Worm (Caenorhabditis elegans): ENCODE results near the gene ZK899.1.

ZK899.1 gene

DNA sequence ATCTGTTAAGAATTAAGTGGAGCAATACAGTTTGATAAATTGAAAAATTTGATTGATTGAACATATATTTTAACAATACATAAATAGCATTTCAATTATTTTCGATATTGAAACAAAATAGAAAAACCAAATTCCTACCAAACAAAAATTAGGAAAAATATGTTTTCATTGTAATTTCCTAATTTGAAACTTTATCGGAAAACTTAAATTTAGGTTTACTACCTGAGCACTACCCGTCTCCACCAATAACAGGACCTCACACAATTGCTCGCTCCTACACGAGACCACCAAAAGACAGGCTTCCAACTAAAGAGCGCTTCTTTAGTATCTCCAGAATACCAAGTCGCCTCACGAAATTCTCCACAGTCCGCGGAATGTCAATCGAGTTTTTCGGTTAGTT, 30.3 kb downstream of the ZK899.1 start:
- no peak for TF ChIP-seq nhr-23 (tag; optimal IDR thresholded peaks at IDR 0.05)
- TF ChIP-seq aly-2 (tag; optimal IDR thresholded peaks at IDR 0.05): no peak
- TF ChIP-seq lin-39 (tag; optimal IDR thresholded peaks at IDR 0.05): no peak
- no peak for TF ChIP-seq egl-27 (tag; optimal IDR thresholded peaks at IDR 0.05)
- TF ChIP-seq egl-5 (tag; optimal IDR thresholded peaks at IDR 0.05): no peak
- TF ChIP-seq mdl-1 (tag; optimal IDR thresholded peaks at IDR 0.05): no peak
- no peak for TF ChIP-seq unc-62 (GFP tag; optimal IDR thresholded peaks at IDR 0.05)
- TF ChIP-seq elt-3 (tag; optimal IDR thresholded peaks at IDR 0.05): no peak
- no peak for TF ChIP-seq R02D3.7 (tag; optimal IDR thresholded peaks at IDR 0.05)
- no peak for TF ChIP-seq daf-12 (tag; optimal IDR thresholded peaks at IDR 0.05)
- TF ChIP-seq pha-4 (tag; optimal IDR thresholded peaks at IDR 0.05): no peak
- no peak for TF ChIP-seq unc-39 (tag; optimal IDR thresholded peaks at IDR 0.05)
- TF ChIP-seq ztf-11 (tag; optimal IDR thresholded peaks at IDR 0.05): no peak
- no peak for TF ChIP-seq snpc-4 (tag; optimal IDR thresholded peaks at IDR 0.05)

DNA sequence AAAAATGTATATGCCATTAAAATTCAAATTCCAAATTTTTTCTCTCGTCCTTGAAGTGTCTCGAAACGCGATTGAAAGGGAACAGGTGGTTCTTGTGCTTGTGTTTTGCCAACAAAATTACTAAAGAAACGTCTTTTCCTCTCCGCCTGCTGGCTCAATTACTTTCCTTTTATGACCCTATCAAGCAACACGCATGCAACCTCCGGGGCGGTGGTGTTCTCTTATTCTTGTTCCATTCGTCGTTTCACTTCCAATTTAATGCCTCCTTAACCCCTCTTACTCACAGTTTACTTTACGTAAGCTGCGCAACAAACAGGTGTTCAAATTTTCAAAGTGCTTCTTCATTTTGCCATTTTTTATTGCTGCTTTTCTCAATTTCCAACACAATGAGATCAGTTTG, 37.3 kb downstream of the ZK899.1 start:
- TF ChIP-seq pha-4 (tag; optimal IDR thresholded peaks at IDR 0.05) (peak; percentile 19), fkh-2 (tag; optimal IDR thresholded peaks at IDR 0.05) (no peak), egl-5 (tag; optimal IDR thresholded peaks at IDR 0.05) (peak; percentile 91)

DNA sequence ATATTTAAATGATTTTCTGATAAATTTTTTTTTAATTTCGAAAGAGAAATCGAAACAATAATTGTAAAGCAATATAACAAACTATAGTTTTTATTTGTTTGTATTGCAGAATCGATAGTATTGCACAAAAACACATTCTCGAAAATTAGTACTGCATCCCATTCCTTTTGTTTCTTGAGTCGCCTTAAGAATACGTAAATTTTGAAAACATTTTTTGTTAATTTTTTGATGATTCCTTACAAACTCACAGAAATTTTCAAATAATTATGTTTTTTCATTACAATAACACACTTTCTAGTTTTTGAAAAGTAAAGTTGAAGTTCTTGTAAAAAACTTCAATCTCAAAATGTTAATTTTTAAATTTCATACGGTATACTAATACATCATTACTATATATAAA, 39.7 kb downstream of the ZK899.1 start:
- no peak for TF ChIP-seq snpc-4 (tag; optimal IDR thresholded peaks at IDR 0.05)
- TF ChIP-seq skn-1 (tag; optimal IDR thresholded peaks at IDR 0.05): no peak
- TF ChIP-seq hmg-11 (tag; optimal IDR thresholded peaks at IDR 0.05): no peak
- TF ChIP-seq ceh-16 (tag; optimal IDR thresholded peaks at IDR 0.05): no peak
- TF ChIP-seq sea-2 (GFP tag; optimal IDR thresholded peaks at IDR 0.05): no peak
- TF ChIP-seq jun-1 (tag; optimal IDR thresholded peaks at IDR 0.05): no peak
- no peak for TF ChIP-seq nfya-1 (tag; optimal IDR thresholded peaks at IDR 0.05; ENCODE audit: insufficient read depth)
- no peak for TF ChIP-seq nhr-12 (tag; optimal IDR thresholded peaks at IDR 0.05)

DNA sequence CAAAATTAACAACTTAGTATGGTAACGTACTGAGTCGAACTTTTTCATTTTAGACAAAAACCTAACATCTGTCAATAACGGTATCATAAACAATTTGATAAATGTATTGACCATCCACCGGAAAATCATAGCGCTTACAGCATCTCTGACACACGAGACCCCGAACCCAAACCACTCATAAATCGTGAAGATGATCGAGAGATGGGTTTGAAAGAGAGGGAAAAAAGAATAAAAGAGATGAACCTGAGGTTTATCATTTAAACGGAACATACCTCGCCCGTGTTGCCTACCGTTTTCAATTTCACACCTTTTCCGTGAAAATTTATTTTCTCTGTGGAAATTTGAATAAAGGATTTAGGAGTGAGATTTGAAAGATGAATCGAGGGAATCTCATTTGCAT, 43.1 kb downstream of the ZK899.1 start:
- no peak for TF ChIP-seq ceh-82 (tag; optimal IDR thresholded peaks at IDR 0.05)
- no peak for TF ChIP-seq nhr-43 (tag; optimal IDR thresholded peaks at IDR 0.05; ENCODE audit: poor library complexity, severe bottlenecking)
- peak; percentile 7 for TF ChIP-seq nfya-1 (tag; optimal IDR thresholded peaks at IDR 0.05; ENCODE audit: insufficient read depth)
- TF ChIP-seq fkh-2 (tag; optimal IDR thresholded peaks at IDR 0.05): no peak
- TF ChIP-seq jun-1 (tag; optimal IDR thresholded peaks at IDR 0.05): no peak
- TF ChIP-seq elt-1 (tag; optimal IDR thresholded peaks at IDR 0.05): no peak
- no peak for TF ChIP-seq hmg-11 (tag; optimal IDR thresholded peaks at IDR 0.05)
- TF ChIP-seq ztf-11 (tag; optimal IDR thresholded peaks at IDR 0.05): no peak

DNA sequence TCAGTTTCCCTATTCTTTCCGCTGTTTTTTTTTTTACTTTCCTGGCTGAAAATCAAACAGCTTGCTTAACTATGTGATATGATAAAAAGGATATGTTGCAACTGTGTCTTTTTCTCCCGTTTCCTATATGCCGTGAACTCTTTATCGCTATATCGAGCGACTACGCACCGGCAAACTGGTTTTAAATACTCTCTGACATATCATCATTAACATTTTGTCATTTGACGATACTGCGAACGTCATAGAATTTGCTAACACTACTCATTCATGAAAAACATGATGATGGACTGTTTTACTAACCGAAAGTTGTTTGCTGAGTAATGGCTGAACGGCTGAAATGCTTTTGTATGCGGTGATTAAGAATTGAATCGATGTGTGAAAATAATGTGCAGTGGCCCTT, 45.0 kb downstream of the ZK899.1 start:
- no peak for TF ChIP-seq elt-2 (tag; optimal IDR thresholded peaks at IDR 0.05)
- TF ChIP-seq lin-39 (tag; optimal IDR thresholded peaks at IDR 0.05): no peak
- TF ChIP-seq lin-15B (tag; optimal IDR thresholded peaks at IDR 0.05): no peak
- no peak for TF ChIP-seq ceh-16 (tag; optimal IDR thresholded peaks at IDR 0.05)
- TF ChIP-seq nhr-23 (tag; optimal IDR thresholded peaks at IDR 0.05): peak; percentile 44
- no peak for TF ChIP-seq tbx-2 (tag; optimal IDR thresholded peaks at IDR 0.05)
- TF ChIP-seq ztf-11 (tag; optimal IDR thresholded peaks at IDR 0.05): no peak
- no peak for TF ChIP-seq eor-1 (tag; optimal IDR thresholded peaks at IDR 0.05)
- TF ChIP-seq mml-1 (tag; optimal IDR thresholded peaks at IDR 0.05): no peak
- TF ChIP-seq R02D3.7 (tag; optimal IDR thresholded peaks at IDR 0.05): no peak
- no peak for TF ChIP-seq nhr-77 (tag; optimal IDR thresholded peaks at IDR 0.05)
- peak; percentile 51 for TF ChIP-seq nhr-25 (tag; optimal IDR thresholded peaks at IDR 0.05)
- TF ChIP-seq egl-5 (tag; optimal IDR thresholded peaks at IDR 0.05): no peak
- TF ChIP-seq ama-1 (optimal IDR thresholded peaks at IDR 0.05): no peak
- no peak for TF ChIP-seq aly-2 (tag; optimal IDR thresholded peaks at IDR 0.05)

DNA sequence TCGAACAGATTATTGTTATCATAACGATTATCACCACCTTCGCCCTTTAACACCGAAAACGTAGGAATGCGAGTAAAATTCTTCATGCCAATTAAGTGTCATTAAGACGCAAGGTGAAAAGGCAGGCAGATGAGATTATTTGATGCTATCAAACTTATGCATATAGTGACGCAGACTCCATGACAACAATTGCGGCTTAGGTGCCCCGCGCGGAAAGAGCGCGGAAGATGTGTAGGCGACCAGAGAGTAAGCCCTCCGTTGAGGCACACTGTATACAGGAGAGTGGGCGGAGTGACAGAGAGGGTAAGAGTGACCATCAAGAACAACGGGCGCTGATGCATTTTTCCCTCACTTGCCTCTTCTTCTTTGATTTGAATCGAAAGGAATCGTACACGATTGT, 48.2 kb downstream of the ZK899.1 start:
- no peak for TF ChIP-seq egl-27 (tag; optimal IDR thresholded peaks at IDR 0.05)
- TF ChIP-seq fos-1 (tag; optimal IDR thresholded peaks at IDR 0.05): no peak
- TF ChIP-seq pqm-1 (tag; optimal IDR thresholded peaks at IDR 0.05): no peak
- no peak for TF ChIP-seq fkh-10 (GFP tag; optimal IDR thresholded peaks at IDR 0.05)
- no peak for TF ChIP-seq eor-1 (tag; optimal IDR thresholded peaks at IDR 0.05)
- TF ChIP-seq tbx-2 (tag; optimal IDR thresholded peaks at IDR 0.05): no peak
- no peak for TF ChIP-seq aly-2 (tag; optimal IDR thresholded peaks at IDR 0.05)
- no peak for TF ChIP-seq nfya-1 (tag; optimal IDR thresholded peaks at IDR 0.05; ENCODE audit: insufficient read depth)
- TF ChIP-seq unc-62 (GFP tag; optimal IDR thresholded peaks at IDR 0.05): no peak
- no peak for TF ChIP-seq lin-39 (tag; optimal IDR thresholded peaks at IDR 0.05)
- no peak for TF ChIP-seq egl-5 (tag; optimal IDR thresholded peaks at IDR 0.05)
- no peak for TF ChIP-seq ZK546.5 (tag; optimal IDR thresholded peaks at IDR 0.05)
- TF ChIP-seq nhr-67 (tag; optimal IDR thresholded peaks at IDR 0.05): no peak
- no peak for TF ChIP-seq daf-12 (tag; optimal IDR thresholded peaks at IDR 0.05)
